Worm (Caenorhabditis elegans) whole organism, L1 larva: ENCODE measurements around the gene C05D2.8.

Experiments
- ceh-90 ChIP-seq: sonication (generic microtip); optimal IDR thresholded peaks from 2 replicates; lab custom pipeline; 2016; ENCODE audit warnings: missing genetic modification characterization, missing compliant biosample characterization
- mab-9 ChIP-seq: fragments of 200-800 bp; sonication (Bioruptor generic); IDR thresholded peaks from 2 replicates; pipeline ENCODE4 v1.3.6; 2022; ENCODE audit warnings: missing genetic modification reagents, missing genetic modification characterization, missing compliant biosample characterization

- 0 out of 2 replicates have a peak, but pooled peaks have one; percentile 20 for TF ChIP-seq mab-9 (GFP tag; lab: Robert Waterston, UW)
- TF ChIP-seq ceh-90 (tag; lab: Kevin White, UChicago) = peak; percentile 7
Observed at ce11 chrIII:5601999-5602398, 8.1 kb downstream of the C05D2.8 start.
